Worm (Caenorhabditis elegans) whole organism, L1 larva: ENCODE results near the gene nop-1.

Source experiments
- C04F5.9 ChIP-seq: sonication (generic microtip); optimal IDR thresholded peaks from 2 replicates; lab custom pipeline; 2016; ENCODE audit warnings: missing genetic modification characterization, missing compliant biosample characterization
- C16A3.4 ChIP-seq: fragments of 150-350 bp; optimal IDR thresholded peaks from 2 replicates; lab custom pipeline; 2014; ENCODE audit warnings: missing biosample characterization, missing genetic modification characterization
- alr-1 ChIP-seq: fragments of 200-800 bp; sonication (Bioruptor generic); optimal IDR thresholded peaks from 2 replicates; lab custom pipeline; 2018; ENCODE audit warnings: borderline replicate concordance, mild to moderate bottlenecking, missing genetic modification characterization, missing compliant biosample characterization
- aly-2 ChIP-seq: fragments of 150-350 bp; optimal IDR thresholded peaks from 2 replicates; lab custom pipeline; 2014; ENCODE audit warnings: missing biosample characterization, missing genetic modification characterization
- ceh-63 ChIP-seq: fragments of 200-800 bp; sonication (Bioruptor generic); optimal IDR thresholded peaks from 2 replicates; lab custom pipeline; 2018; ENCODE audit warnings: mild to moderate bottlenecking, missing genetic modification characterization, missing compliant biosample characterization
- ceh-8 ChIP-seq: fragments of 200-800 bp; sonication (Bioruptor generic); optimal IDR thresholded peaks from 2 replicates; lab custom pipeline; 2018; ENCODE audit warnings: mild to moderate bottlenecking, missing genetic modification characterization, moderate library complexity, missing compliant biosample characterization
- ceh-82 ChIP-seq, 3 experiments: fragments of 150-350 bp in 1 of 3; sonication (generic microtip) in 2 of 3; optimal IDR thresholded peaks; 2 replicates each; lab custom pipeline; 2014 to 2017; ENCODE audit warnings: missing biosample characterization in 3 of 3, missing genetic modification characterization in 3 of 3
- egl-13 ChIP-seq: sonication (generic microtip); optimal IDR thresholded peaks from 2 replicates; lab custom pipeline; 2016; ENCODE audit warnings: missing genotype, missing genetic modification reagents, missing genetic modification characterization, missing compliant biosample characterization
- egl-27 ChIP-seq, 2 experiments: fragments of 150-350 bp in 1 of 2; sonication (generic microtip); optimal IDR thresholded peaks; 3 replicates each; lab custom pipeline; 2017 to 2018; ENCODE audit warnings: missing biosample characterization in 2 of 2, missing genetic modification characterization in 2 of 2, missing genetic modification reagents in 2 of 2
- elt-2 ChIP-seq: sonication (generic microtip); optimal IDR thresholded peaks from 2 replicates; lab custom pipeline; 2016; ENCODE audit warnings: missing genetic modification characterization, mild to moderate bottlenecking, inconsistent platforms, missing compliant biosample characterization, missing genetic modification reagents
- elt-3 ChIP-seq, 6 experiments: fragments of 150-350 bp in 1 of 6; sonication (generic microtip); optimal IDR thresholded peaks; 2 replicates each; lab custom pipeline; 2017 to 2018; ENCODE audit warnings: missing biosample characterization in 6 of 6, missing genetic modification characterization in 6 of 6, inconsistent platforms in 1 of 6
- ets-5 ChIP-seq: fragments of 200-800 bp; sonication (Bioruptor generic); IDR thresholded peaks from 2 replicates; pipeline ENCODE4 v1.3.6; 2022; ENCODE audit warnings: missing genetic modification characterization, missing compliant biosample characterization
- fkh-10 ChIP-seq: sonication (generic microtip); optimal IDR thresholded peaks from 2 replicates; lab custom pipeline; 2017; ENCODE audit warnings: missing biosample characterization, missing genetic modification reagents, missing genetic modification characterization
- fkh-8 ChIP-seq: sonication (generic microtip); optimal IDR thresholded peaks from 2 replicates; lab custom pipeline; 2016; ENCODE audit warnings: mild to moderate bottlenecking, missing genetic modification characterization, missing compliant biosample characterization
- fos-1 ChIP-seq: fragments of 150-350 bp; optimal IDR thresholded peaks from 2 replicates; lab custom pipeline; 2014; ENCODE audit warnings: missing biosample characterization, missing genetic modification characterization
- hlh-4 ChIP-seq: sonication (generic microtip); optimal IDR thresholded peaks from 2 replicates; lab custom pipeline; 2016; ENCODE audit warnings: mild to moderate bottlenecking, missing genetic modification characterization, missing compliant biosample characterization
- hpl-2 ChIP-seq: fragments of 150-350 bp; optimal IDR thresholded peaks from 2 replicates; lab custom pipeline; 2014; ENCODE audit warnings: missing biosample characterization, missing genetic modification reagents, missing genetic modification characterization
- irx-1 ChIP-seq: sonication (generic microtip); optimal IDR thresholded peaks from 2 replicates; lab custom pipeline; 2016; ENCODE audit warnings: missing genetic modification characterization, missing compliant biosample characterization
- isw-1 ChIP-seq: fragments of 200-800 bp; sonication (Bioruptor generic); IDR thresholded peaks from 2 replicates; pipeline ENCODE4 v1.3.6; 2022; ENCODE audit warnings: missing genetic modification characterization, missing compliant biosample characterization
- jun-1 ChIP-seq: fragments of 150-350 bp; optimal IDR thresholded peaks from 2 replicates; lab custom pipeline; 2014; ENCODE audit warnings: missing biosample characterization, missing genetic modification reagents, missing genetic modification characterization
- lin-13 ChIP-seq: fragments of 150-350 bp; optimal IDR thresholded peaks from 2 replicates; lab custom pipeline; 2014; ENCODE audit warnings: missing biosample characterization, missing genetic modification reagents, missing genetic modification characterization
- lin-14 ChIP-seq: fragments of 200-800 bp; sonication (Bioruptor generic); optimal IDR thresholded peaks from 2 replicates; lab custom pipeline; 2018; ENCODE audit warnings: mild to moderate bottlenecking, missing genetic modification characterization, moderate library complexity, missing compliant biosample characterization
- lin-15B ChIP-seq: fragments of 150-350 bp; sonication (generic microtip); optimal IDR thresholded peaks from 3 replicates; lab custom pipeline; 2014; ENCODE audit warnings: missing biosample characterization, missing genetic modification characterization
- lin-35 ChIP-seq, 2 experiments: fragments of 150-350 bp; optimal IDR thresholded peaks; 2 replicates each; lab custom pipeline; 2014; ENCODE audit warnings: missing biosample characterization in 2 of 2, missing genetic modification characterization in 2 of 2, missing genetic modification reagents in 2 of 2
- lin-39 ChIP-seq: fragments of 150-350 bp; optimal IDR thresholded peaks from 2 replicates; lab custom pipeline; 2014; ENCODE audit warnings: missing biosample characterization, missing genetic modification reagents, missing genetic modification characterization
- mab-9 ChIP-seq: fragments of 200-800 bp; sonication (Bioruptor generic); IDR thresholded peaks from 2 replicates; pipeline ENCODE4 v1.3.6; 2022; ENCODE audit warnings: missing genetic modification reagents, missing genetic modification characterization, missing compliant biosample characterization
- mdl-1 ChIP-seq, 2 experiments: fragments of 150-350 bp; optimal IDR thresholded peaks; 2 replicates each; lab custom pipeline; 2014 to 2017; ENCODE audit warnings: missing biosample characterization in 2 of 2, missing genetic modification characterization in 2 of 2, inconsistent platforms in 1 of 2
- mef-2 ChIP-seq: fragments of 150-350 bp; optimal IDR thresholded peaks from 2 replicates; lab custom pipeline; 2014; ENCODE audit warnings: missing biosample characterization, missing genetic modification characterization
- mep-1 ChIP-seq: fragments of 150-350 bp; optimal IDR thresholded peaks from 2 replicates; lab custom pipeline; 2014; ENCODE audit warnings: missing biosample characterization, missing genetic modification characterization
- nhr-12 ChIP-seq: sonication (generic microtip); optimal IDR thresholded peaks from 2 replicates; lab custom pipeline; 2017; ENCODE audit warnings: missing biosample characterization, missing genetic modification characterization
- nhr-20 ChIP-seq: sonication (generic microtip); optimal IDR thresholded peaks from 2 replicates; lab custom pipeline; 2016; ENCODE audit warnings: mild to moderate bottlenecking, missing genetic modification characterization, missing compliant biosample characterization
- nhr-237 ChIP-seq: fragments of 150-350 bp; optimal IDR thresholded peaks from 2 replicates; lab custom pipeline; 2014; ENCODE audit warnings: missing biosample characterization, missing genetic modification characterization
- nhr-28 ChIP-seq: fragments of 150-350 bp; optimal IDR thresholded peaks from 2 replicates; lab custom pipeline; 2014; ENCODE audit warnings: missing biosample characterization, missing genetic modification characterization
- nhr-47 ChIP-seq: sonication (generic microtip); optimal IDR thresholded peaks from 2 replicates; lab custom pipeline; 2016; ENCODE audit warnings: mild to moderate bottlenecking, missing genetic modification characterization, moderate library complexity, missing compliant biosample characterization
- nhr-71 ChIP-seq: sonication (generic microtip); optimal IDR thresholded peaks from 2 replicates; lab custom pipeline; 2016; ENCODE audit warnings: mild to moderate bottlenecking, missing genetic modification characterization, moderate library complexity, missing compliant biosample characterization
- nhr-76 ChIP-seq: sonication (generic microtip); optimal IDR thresholded peaks from 2 replicates; lab custom pipeline; 2017; ENCODE audit warnings: missing biosample characterization, missing genetic modification characterization
- nhr-85 ChIP-seq: sonication (generic microtip); peaks from one replicate; lab custom pipeline; 2016; ENCODE audit warnings: missing genetic modification characterization, inconsistent platforms, missing compliant biosample characterization
- pag-3 ChIP-seq: sonication (generic microtip); optimal IDR thresholded peaks from 2 replicates; lab custom pipeline; 2017; ENCODE audit warnings: missing genetic modification characterization, mild to moderate bottlenecking, missing compliant biosample characterization, antibody characterized with exemption, borderline replicate concordance; ENCODE audit not compliant: insufficient read depth
- pax-3 ChIP-seq: fragments of 200-800 bp; sonication (Bioruptor generic); optimal IDR thresholded peaks from 2 replicates; lab custom pipeline; 2018; ENCODE audit warnings: mild to moderate bottlenecking, missing genetic modification characterization, moderate library complexity, missing compliant biosample characterization
- rnt-1 ChIP-seq: sonication (generic microtip); optimal IDR thresholded peaks from 2 replicates; lab custom pipeline; 2016; ENCODE audit warnings: mild to moderate bottlenecking, missing genetic modification characterization, moderate library complexity, missing compliant biosample characterization
- skn-1 ChIP-seq: fragments of 150-350 bp; optimal IDR thresholded peaks from 2 replicates; lab custom pipeline; 2014; ENCODE audit warnings: missing biosample characterization, missing genetic modification characterization
- sup-37 ChIP-seq: fragments of 200-800 bp; sonication (Bioruptor generic); optimal IDR thresholded peaks from 2 replicates; lab custom pipeline; 2018; ENCODE audit warnings: mild to moderate bottlenecking, missing genetic modification characterization, missing compliant biosample characterization
- tbx-2 ChIP-seq: sonication (generic microtip); optimal IDR thresholded peaks from 2 replicates; lab custom pipeline; 2016; ENCODE audit warnings: missing genetic modification characterization, missing compliant biosample characterization
- tlp-1 ChIP-seq: fragments of 150-350 bp; optimal IDR thresholded peaks from 2 replicates; lab custom pipeline; 2014; ENCODE audit warnings: missing biosample characterization, missing genetic modification characterization
- unc-130 ChIP-seq: fragments of 150-350 bp; optimal IDR thresholded peaks from 2 replicates; lab custom pipeline; 2017; ENCODE audit warnings: missing biosample characterization, missing genetic modification characterization, inconsistent platforms
- unc-62 ChIP-seq: fragments of 150-350 bp; optimal IDR thresholded peaks from 2 replicates; lab custom pipeline; 2014; ENCODE audit warnings: missing biosample characterization, missing genetic modification reagents, missing genetic modification characterization
- unc-98 ChIP-seq: fragments of 200-800 bp; sonication (Bioruptor generic); IDR thresholded peaks from 2 replicates; pipeline ENCODE4 v1.3.6; 2022; ENCODE audit warnings: missing genetic modification characterization, missing compliant biosample characterization
- vab-15 ChIP-seq: sonication (generic microtip); optimal IDR thresholded peaks from 2 replicates; lab custom pipeline; 2017; ENCODE audit warnings: missing genotype, mild to moderate bottlenecking, missing genetic modification characterization, missing compliant biosample characterization
- xbp-1 ChIP-seq: sonication (generic microtip); optimal IDR thresholded peaks from 2 replicates; lab custom pipeline; 2016; ENCODE audit warnings: missing genetic modification characterization, missing compliant biosample characterization
- ztf-4 ChIP-seq: fragments of 150-350 bp; optimal IDR thresholded peaks from 2 replicates; lab custom pipeline; 2014; ENCODE audit warnings: missing biosample characterization, missing genetic modification characterization

nop-1 gene

ce11 chrIII:5938013-5938412, 20.5 kb upstream of the nop-1 start (continued):
- no peak for TF ChIP-seq pag-3 (tag; lab: Kevin White, UChicago)
- TF ChIP-seq isw-1 (GFP tag; lab: Robert Waterston, UW) = no peak
- TF ChIP-seq ets-5 = no peak
- TF ChIP-seq rnt-1 (tag; lab: Kevin White, UChicago) = peak; percentile 32
- no peak for TF ChIP-seq ceh-63
- TF ChIP-seq lin-35 (GFP tag; optimal IDR thresholded peaks at IDR 0.05; lab: Kevin White, UChicago) = peak in 1 of 2 experiments; percentile 61
- peak; percentile 84 for TF ChIP-seq nhr-71
- no peak for TF ChIP-seq C04F5.9
- peak; percentile 91 for TF ChIP-seq lin-14 (GFP tag; lab: Kevin White, UChicago)
- TF ChIP-seq fkh-8 (tag; lab: Kevin White, UChicago) = peak; percentile 3
- TF ChIP-seq vab-15 (tag; lab: Kevin White, UChicago) = peak; percentile 17
- no peak for TF ChIP-seq lin-39 (tag; lab: Kevin White, UChicago)
- peak; percentile 47 for TF ChIP-seq xbp-1
- peak; percentile 49 for TF ChIP-seq jun-1
- TF ChIP-seq ztf-4 = peak; percentile 62
- peak; percentile 52 for TF ChIP-seq nhr-47 (tag; lab: Kevin White, UChicago)
- no peak for TF ChIP-seq aly-2
- no peak for TF ChIP-seq nhr-28 (tag; lab: Kevin White, UChicago)
- peak; percentile 95 for TF ChIP-seq nhr-85
- TF ChIP-seq nhr-20 (tag; lab: Kevin White, UChicago) = peak; percentile 78
- no peak for TF ChIP-seq fos-1 (tag; lab: Kevin White, UChicago)
- TF ChIP-seq irx-1 (tag; lab: Kevin White, UChicago) = peak; percentile 22
- TF ChIP-seq mab-9 (GFP tag; lab: Robert Waterston, UW) = 0 out of 2 replicates have a peak, but pooled peaks have one; percentile 18
- peak; percentile 45 for TF ChIP-seq C16A3.4 (tag; lab: Kevin White, UChicago)
- TF ChIP-seq egl-13 (tag; lab: Kevin White, UChicago) = no peak
- TF ChIP-seq nhr-12 = no peak
- TF ChIP-seq fkh-10 (GFP tag; lab: Kevin White, UChicago) = no peak
- TF ChIP-seq unc-62 (GFP tag; lab: Kevin White, UChicago) = no peak
- TF ChIP-seq sup-37 = no peak
- TF ChIP-seq egl-27 (tag; optimal IDR thresholded peaks at IDR 0.05; lab: Kevin White, UChicago) = no peak
- TF ChIP-seq elt-2 (tag; lab: Kevin White, UChicago) = peak; percentile 46
- peak; percentile 76 for TF ChIP-seq unc-130 (tag; lab: Kevin White, UChicago)
- no peak for TF ChIP-seq skn-1
- TF ChIP-seq mdl-1 (tag; optimal IDR thresholded peaks at IDR 0.05; lab: Kevin White, UChicago) = peak in 1 of 2 experiments; percentile 76
- no peak for TF ChIP-seq mef-2
- TF ChIP-seq pax-3 (tag; lab: Kevin White, UChicago) = no peak
- no peak for TF ChIP-seq unc-98 (GFP tag; lab: Robert Waterston, UW)
- TF ChIP-seq tlp-1 = no peak
- TF ChIP-seq lin-13 (GFP tag; lab: Kevin White, UChicago) = peak; percentile 45
- TF ChIP-seq elt-3 (tag; optimal IDR thresholded peaks at IDR 0.05; lab: Kevin White, UChicago) = peak in 2 of 6 experiments; percentile 26 to 87
- peak; percentile 56 for TF ChIP-seq tbx-2 (tag; lab: Kevin White, UChicago)
- TF ChIP-seq nhr-76 (tag; lab: Kevin White, UChicago) = no peak
- TF ChIP-seq ceh-82 (tag; optimal IDR thresholded peaks at IDR 0.05; lab: Kevin White, UChicago) = no peak
- TF ChIP-seq hlh-4 (tag; lab: Kevin White, UChicago) = no peak
- TF ChIP-seq ceh-8 (GFP tag; lab: Kevin White, UChicago) = no peak
- TF ChIP-seq alr-1 (tag; lab: Kevin White, UChicago) = no peak
- TF ChIP-seq mep-1 (tag; lab: Kevin White, UChicago) = peak; percentile 78
- no peak for TF ChIP-seq lin-15B (tag; lab: Kevin White, UChicago)
- TF ChIP-seq nhr-237 (tag; lab: Kevin White, UChicago) = no peak
- TF ChIP-seq hpl-2 (GFP tag; lab: Kevin White, UChicago) = no peak
